Fruit fly (Drosophila melanogaster) whole organism, embryonic: ENCODE results near the gene Tsp97E.

Source experiments
- CG10267 ChIP-seq: fragments of 200-800 bp; sonication (Bioruptor generic); optimal IDR thresholded peaks from 2 replicates; lab custom pipeline; 2018; ENCODE audit warnings: missing biosample characterization, mild to moderate bottlenecking, missing genetic modification characterization, moderate library complexity
- CG11504 ChIP-seq: fragments of 200-800 bp; sonication (Bioruptor generic); optimal IDR thresholded peaks from 3 replicates; lab custom pipeline; 2019; ENCODE audit warnings: missing biosample characterization, mild to moderate bottlenecking, missing genetic modification characterization, moderate library complexity
- CG12391 ChIP-seq: fragments of 200-800 bp; sonication (Bioruptor generic); optimal IDR thresholded peaks from 3 replicates; lab custom pipeline; 2018; ENCODE audit warnings: missing biosample characterization, mild to moderate bottlenecking, missing genetic modification characterization, moderate library complexity
- CG12769 ChIP-seq: fragments of 200-800 bp; sonication (Bioruptor generic); optimal IDR thresholded peaks from 2 replicates; lab custom pipeline; 2019; ENCODE audit warnings: missing biosample characterization, mild to moderate bottlenecking, missing genetic modification characterization, moderate library complexity
- CG13287 ChIP-seq: fragments of 200-800 bp; sonication (Bioruptor generic); IDR thresholded peaks from 2 replicates; pipeline ENCODE4 v1.3.6; 2022; ENCODE audit warnings: missing biosample characterization, missing genetic modification characterization; ENCODE audit not compliant: partially characterized antibody
- CG15601 ChIP-seq: fragments of 200-800 bp; sonication (Bioruptor generic); optimal IDR thresholded peaks from 3 replicates; lab custom pipeline; 2019; ENCODE audit warnings: missing biosample characterization, mild to moderate bottlenecking, missing genetic modification characterization, moderate library complexity
- CG17186 ChIP-seq: fragments of 200-800 bp; sonication (Bioruptor generic); optimal IDR thresholded peaks from 3 replicates; lab custom pipeline; 2017; ENCODE audit warnings: missing biosample characterization, missing genetic modification reagents, missing genetic modification characterization
- CG17385 ChIP-seq: fragments of 200-800 bp; sonication (Bioruptor generic); optimal IDR thresholded peaks from 3 replicates; lab custom pipeline; 2018; ENCODE audit warnings: missing biosample characterization, mild to moderate bottlenecking, missing genetic modification characterization
- CG2129 ChIP-seq: fragments of 200-800 bp; sonication (Bioruptor generic); IDR thresholded peaks from 2 replicates; pipeline ENCODE4 v1.3.6; 2022; ENCODE audit warnings: missing biosample characterization, missing genetic modification characterization; ENCODE audit not compliant: partially characterized antibody
- CG2712 ChIP-seq: fragments of 200-800 bp; optimal IDR thresholded peaks from 3 replicates; lab custom pipeline; 2019; ENCODE audit warnings: missing biosample characterization, mild to moderate bottlenecking, missing genetic modification characterization, moderate library complexity
- CG32772 ChIP-seq: fragments of 200-800 bp; sonication (Bioruptor generic); IDR thresholded peaks from 2 replicates; pipeline ENCODE4 v1.3.6; 2022; ENCODE audit warnings: missing biosample characterization, missing genetic modification characterization
- CG34224 ChIP-seq: fragments of 200-800 bp; sonication (Bioruptor generic); IDR thresholded peaks from 3 replicates; pipeline ENCODE4 v1.3.6; 2022; ENCODE audit warnings: missing biosample characterization, missing genetic modification characterization; ENCODE audit not compliant: partially characterized antibody
- CG34422 ChIP-seq: fragments of 200-800 bp; sonication (Bioruptor generic); IDR thresholded peaks from 3 replicates; pipeline ENCODE4 v1.3.6; 2022; ENCODE audit warnings: missing biosample characterization, missing genetic modification characterization
- CG7928 ChIP-seq: fragments of 200-800 bp; sonication (Bioruptor generic); optimal IDR thresholded peaks from 2 replicates; lab custom pipeline; 2017; ENCODE audit warnings: missing biosample characterization, mild to moderate bottlenecking, missing genetic modification characterization
- CG8290 ChIP-seq, 3 experiments: fragments of 200-800 bp; sonication (Bioruptor generic); optimal IDR thresholded peaks; 2 replicates each; lab custom pipeline; 2016 to 2019; ENCODE audit warnings: missing biosample characterization in 3 of 3, missing genetic modification characterization in 3 of 3, mild to moderate bottlenecking in 2 of 3, moderate library complexity in 1 of 3
- CG9797 ChIP-seq: fragments of 200-800 bp; sonication (Bioruptor generic); optimal IDR thresholded peaks from 3 replicates; lab custom pipeline; 2018; ENCODE audit warnings: missing biosample characterization, mild to moderate bottlenecking, missing genetic modification characterization
- CoRest ChIP-seq: fragments of 200-800 bp; sonication (Bioruptor generic); optimal IDR thresholded peaks from 3 replicates; lab custom pipeline; 2018; ENCODE audit warnings: missing biosample characterization, mild to moderate bottlenecking, missing genetic modification characterization, moderate library complexity
- Doc3 ChIP-seq: fragments of 200-800 bp; sonication (Bioruptor generic); IDR thresholded peaks from 3 replicates; pipeline ENCODE4 v1.3.6; 2022; ENCODE audit warnings: missing biosample characterization, missing genetic modification characterization; ENCODE audit not compliant: partially characterized antibody
- Dp ChIP-seq: fragments of 200-800 bp; sonication (Bioruptor generic); optimal IDR thresholded peaks from 2 replicates; lab custom pipeline; 2018; ENCODE audit warnings: missing biosample characterization, mild to moderate bottlenecking, missing genetic modification characterization, moderate library complexity
- E2f2 ChIP-seq: fragments of 200-800 bp; sonication (Bioruptor generic); IDR thresholded peaks from 2 replicates; pipeline ENCODE4 v1.3.6; 2022; ENCODE audit warnings: missing biosample characterization, missing genetic modification characterization
- Eip74EF ChIP-seq, 2 experiments: fragments of 200-800 bp in 1 of 2; fragments of >200 bp in 1 of 2; sonication (Bioruptor generic) in 1 of 2; optimal IDR thresholded peaks; 2 replicates each; lab custom pipeline; 2017 to 2019; ENCODE audit warnings: missing biosample characterization in 2 of 2, missing genetic modification characterization in 2 of 2, mild to moderate bottlenecking in 1 of 2, moderate library complexity in 1 of 2
- Elba2 ChIP-seq: fragments of 200-800 bp; sonication (Bioruptor generic); optimal IDR thresholded peaks from 3 replicates; lab custom pipeline; 2016; ENCODE audit warnings: missing biosample characterization, missing genetic modification characterization
- GATAe ChIP-seq: fragments of 200-800 bp; sonication (Bioruptor generic); conservative IDR thresholded peaks from 2 replicates; pipeline ENCODE4 v1.3.6; 2022; ENCODE audit warnings: missing biosample characterization, missing genetic modification characterization
- HmgZ ChIP-seq: fragments of 200-800 bp; sonication (Bioruptor generic); optimal IDR thresholded peaks from 2 replicates; lab custom pipeline; 2018; ENCODE audit warnings: missing biosample characterization, mild to moderate bottlenecking, missing genetic modification characterization
- MESR4 ChIP-seq: fragments of 200-800 bp; sonication (Bioruptor generic); optimal IDR thresholded peaks from 2 replicates; lab custom pipeline; 2018; ENCODE audit warnings: missing biosample characterization, mild to moderate bottlenecking, missing genetic modification characterization, moderate library complexity
- Med ChIP-seq: fragments of 200-800 bp; sonication (Bioruptor generic); peaks from one replicate; lab custom pipeline; 2016; ENCODE audit warnings: missing biosample characterization, missing genetic modification characterization, mild to moderate bottlenecking, inconsistent platforms, moderate library complexity
- Myb ChIP-seq: fragments of 200-800 bp; sonication (Bioruptor generic); optimal IDR thresholded peaks from 2 replicates; lab custom pipeline; 2016; ENCODE audit warnings: missing biosample characterization, missing genetic modification characterization
- Opbp ChIP-seq: fragments of 200-800 bp; sonication (Bioruptor generic); IDR thresholded peaks from 3 replicates; pipeline ENCODE4 v1.3.6; 2022; ENCODE audit warnings: missing biosample characterization, missing genetic modification characterization; ENCODE audit not compliant: partially characterized antibody
- Pdp1 ChIP-seq, 2 experiments: fragments of 200-800 bp; sonication (Bioruptor generic); optimal IDR thresholded peaks; 3 replicates each; lab custom pipeline; 2016; ENCODE audit warnings: missing biosample characterization in 2 of 2, missing genetic modification characterization in 2 of 2, mild to moderate bottlenecking in 1 of 2, moderate library complexity in 1 of 2
- Sox100B ChIP-seq: fragments of 200-800 bp; sonication (Bioruptor generic); optimal IDR thresholded peaks from 3 replicates; lab custom pipeline; 2018; ENCODE audit warnings: missing biosample characterization, mild to moderate bottlenecking, missing genetic modification characterization
- YL-1 ChIP-seq: fragments of 200-800 bp; sonication (Bioruptor generic); optimal IDR thresholded peaks from 3 replicates; lab custom pipeline; 2017; ENCODE audit warnings: missing biosample characterization, mild to moderate bottlenecking, missing genetic modification characterization
- corto ChIP-seq: fragments of 200-800 bp; sonication (Bioruptor generic); optimal IDR thresholded peaks from 2 replicates; lab custom pipeline; 2016; ENCODE audit warnings: missing biosample characterization, mild to moderate bottlenecking, missing genetic modification characterization, moderate library complexity
- fd3F ChIP-seq: fragments of 200-800 bp; sonication (Bioruptor generic); optimal IDR thresholded peaks from 2 replicates; lab custom pipeline; 2018; ENCODE audit warnings: missing biosample characterization, mild to moderate bottlenecking, missing genetic modification characterization, moderate library complexity
- gfzf ChIP-seq: fragments of 200-800 bp; sonication (Bioruptor generic); optimal IDR thresholded peaks from 2 replicates; lab custom pipeline; 2016; ENCODE audit warnings: missing biosample characterization, mild to moderate bottlenecking, missing genetic modification characterization, moderate library complexity
- insv ChIP-seq, 2 experiments: fragments of 200-800 bp; sonication (Bioruptor generic); optimal IDR thresholded peaks; 3 replicates each; lab custom pipeline; 2016 to 2018; ENCODE audit warnings: missing biosample characterization in 2 of 2, missing genetic modification characterization in 2 of 2
- jumu ChIP-seq: fragments of 200-800 bp; sonication (Bioruptor generic); optimal IDR thresholded peaks from 3 replicates; lab custom pipeline; 2016; ENCODE audit warnings: missing biosample characterization, missing genetic modification characterization
- kah ChIP-seq: fragments of 200-800 bp; sonication (Bioruptor generic); optimal IDR thresholded peaks from 2 replicates; lab custom pipeline; 2018; ENCODE audit warnings: missing biosample characterization, mild to moderate bottlenecking, missing genetic modification characterization
- nerfin-2 ChIP-seq: fragments of 200-800 bp; sonication (Bioruptor generic); IDR thresholded peaks from 2 replicates; pipeline ENCODE4 v1.3.6; 2022; ENCODE audit warnings: missing biosample characterization, missing genetic modification characterization; ENCODE audit not compliant: partially characterized antibody
- nmo ChIP-seq: fragments of 200-800 bp; sonication (Bioruptor generic); optimal IDR thresholded peaks from 2 replicates; lab custom pipeline; 2018; ENCODE audit warnings: missing biosample characterization, mild to moderate bottlenecking, missing genetic modification characterization, moderate library complexity
- odd ChIP-seq: fragments of 200-800 bp; sonication (Bioruptor generic); optimal IDR thresholded peaks from 2 replicates; lab custom pipeline; 2017; ENCODE audit warnings: missing biosample characterization, mild to moderate bottlenecking, missing genetic modification characterization
- pfk ChIP-seq: fragments of 200-800 bp; sonication (Bioruptor generic); optimal IDR thresholded peaks from 2 replicates; lab custom pipeline; 2018; ENCODE audit warnings: missing biosample characterization, mild to moderate bottlenecking, missing genetic modification characterization, moderate library complexity
- pzg ChIP-seq: fragments of 200-800 bp; sonication (Bioruptor generic); optimal IDR thresholded peaks from 3 replicates; lab custom pipeline; 2018; ENCODE audit warnings: missing biosample characterization, mild to moderate bottlenecking, missing genetic modification characterization, moderate library complexity
- run ChIP-seq: fragments of 200-800 bp; sonication (Bioruptor generic); optimal IDR thresholded peaks from 3 replicates; lab custom pipeline; 2018; ENCODE audit warnings: missing biosample characterization, mild to moderate bottlenecking, missing genetic modification characterization
- scrt ChIP-seq: fragments of 200-800 bp; sonication (Bioruptor generic); optimal IDR thresholded peaks from 2 replicates; lab custom pipeline; 2018; ENCODE audit warnings: missing biosample characterization, mild to moderate bottlenecking, missing genetic modification characterization, moderate library complexity
- sens ChIP-seq: fragments of 200-800 bp; sonication (Bioruptor generic); peaks from one replicate; lab custom pipeline; 2016; ENCODE audit warnings: missing biosample characterization, missing genetic modification characterization
- stwl ChIP-seq: fragments of 200-800 bp; sonication (Bioruptor generic); optimal IDR thresholded peaks from 3 replicates; lab custom pipeline; 2018; ENCODE audit warnings: missing biosample characterization, mild to moderate bottlenecking, missing genetic modification characterization, moderate library complexity
- tup ChIP-seq: fragments of 200-800 bp; sonication (Bioruptor generic); optimal IDR thresholded peaks from 2 replicates; lab custom pipeline; 2016; ENCODE audit warnings: missing biosample characterization, mild to moderate bottlenecking, missing genetic modification characterization, moderate library complexity

Gene Tsp97E

dm6 chr3R:26912615-26913014, 52.0 kb downstream of the Tsp97E start, which contains the start of gene Ets97D (continued):
- TF ChIP-seq jumu (GFP tag; lab: Kevin White, UChicago) (no peak), CG12391 (tag; lab: Kevin White, UChicago) (peak; percentile 16), CG17385 (GFP tag; lab: Kevin White, UChicago) (no peak), Opbp (GFP tag; lab: Robert Waterston, UW) (peak; percentile 59; the same call in 1 of the 3 replicates), CG9797 (GFP tag; lab: Kevin White, UChicago) (peak; percentile 83), scrt (GFP tag; lab: Kevin White, UChicago) (peak; percentile 68), CG8290 (GFP tag; optimal IDR thresholded peaks at IDR 0.05; lab: Kevin White, UChicago) (no peak), CG8290 (tag; optimal IDR thresholded peaks at IDR 0.05; lab: Kevin White, UChicago) (peak in 1 of 2 experiments; percentile 68), CG17186 (GFP tag; lab: Kevin White, UChicago) (peak; percentile 2), odd (GFP tag; lab: Kevin White, UChicago) (no peak), Myb (GFP tag; lab: Kevin White, UChicago) (peak; percentile 43), CG15601 (tag; lab: Kevin White, UChicago) (peak; percentile 62), Doc3 (GFP tag; lab: Robert Waterston, UW) (no peak), Sox100B (GFP tag; lab: Kevin White, UChicago) (no peak), Dp (GFP tag; lab: Kevin White, UChicago) (peak; percentile 100), nerfin-2 (peak; percentile 26; the same call in 1 of the 2 replicates), CG32772 (GFP tag; lab: Robert Waterston, UW) (no peak), E2f2 (peak; percentile 100), fd3F (GFP tag; lab: Kevin White, UChicago) (no peak), CG12769 (peak; percentile 8), sens (GFP tag; lab: Kevin White, UChicago) (peak; percentile 77), GATAe (GFP tag; lab: Robert Waterston, UW) (no peak), run (tag; lab: Kevin White, UChicago) (no peak), CG34422 (peak; percentile 40; the same call in 1 of the 3 replicates), pzg (GFP tag; lab: Kevin White, UChicago) (peak; percentile 95), corto (GFP tag; lab: Kevin White, UChicago) (no peak), insv (GFP tag; optimal IDR thresholded peaks at IDR 0.05; lab: Kevin White, UChicago) (peak in 1 of 2 experiments; percentile 42), nmo (peak; percentile 22), MESR4 (GFP tag; lab: Kevin White, UChicago) (peak; percentile 61), stwl (tag; lab: Kevin White, UChicago) (peak; percentile 77), Eip74EF (GFP tag; optimal IDR thresholded peaks at IDR 0.05; lab: Kevin White, UChicago) (no peak), tup (GFP tag; lab: Kevin White, UChicago) (no peak), gfzf (GFP tag; lab: Kevin White, UChicago) (peak; percentile 95), CG11504 (peak; percentile 4), CG2712 (tag; lab: Kevin White, UChicago) (peak; percentile 29), CG34224 (peak; percentile 36; the same call in 2 of the 3 replicates), Elba2 (GFP tag; lab: Kevin White, UChicago) (peak; percentile 94), Pdp1 (GFP tag; optimal IDR thresholded peaks at IDR 0.05; lab: Kevin White, UChicago) (peak in 1 of 2 experiments; percentile 31), CG13287 (GFP tag; lab: Robert Waterston, UW) (peak; percentile 42; the same call in 1 of the 2 replicates), Med (GFP tag; lab: Kevin White, UChicago) (peak; percentile 68), HmgZ (tag; lab: Kevin White, UChicago) (peak; percentile 81), kah (peak; percentile 75), pfk (no peak), CoRest (tag; lab: Kevin White, UChicago) (peak; percentile 38), YL-1 (GFP tag; lab: Kevin White, UChicago) (peak; percentile 82), CG2129 (GFP tag; lab: Robert Waterston, UW) (no peak), CG10267 (peak; percentile 43), CG7928 (peak; percentile 97)
